Fruit fly (Drosophila melanogaster) whole organism, embryonic: Measurements from ENCODE around the gene Bug22.

ENCODE experiments used
- B-H2 ChIP-seq: fragments of 200-800 bp; sonication (Bioruptor generic); optimal IDR thresholded peaks from 2 replicates; lab custom pipeline; 2018; ENCODE audit warnings: missing biosample characterization, mild to moderate bottlenecking, missing genetic modification characterization
- Bgb ChIP-seq: fragments of 200-800 bp; sonication (Bioruptor generic); IDR thresholded peaks from 2 replicates; pipeline ENCODE4 v1.3.6; 2022; ENCODE audit warnings: missing biosample characterization, missing genetic modification characterization; ENCODE audit not compliant: partially characterized antibody
- CG10209 ChIP-seq: fragments of 200-800 bp; sonication (Bioruptor generic); optimal IDR thresholded peaks from 3 replicates; lab custom pipeline; 2017; ENCODE audit warnings: missing biosample characterization, mild to moderate bottlenecking, missing genetic modification characterization, missing genetic modification reagents
- CG10274 ChIP-seq: fragments of 200-800 bp; sonication (Bioruptor generic); optimal IDR thresholded peaks from 3 replicates; lab custom pipeline; 2017; ENCODE audit warnings: missing biosample characterization, mild to moderate bottlenecking, missing genetic modification characterization
- CG11093 ChIP-seq: fragments of 200-800 bp; sonication (Bioruptor generic); IDR thresholded peaks from 3 replicates; pipeline ENCODE4 v1.3.6; 2022; ENCODE audit warnings: missing biosample characterization, missing genetic modification characterization
- CG12104 ChIP-seq: fragments of 200-800 bp; sonication (Bioruptor generic); optimal IDR thresholded peaks from 3 replicates; lab custom pipeline; 2016; ENCODE audit warnings: missing biosample characterization, missing genetic modification characterization
- CG12299 ChIP-seq: fragments of 200-800 bp; sonication (Bioruptor generic); optimal IDR thresholded peaks from 2 replicates; lab custom pipeline; 2018; ENCODE audit warnings: missing biosample characterization, mild to moderate bottlenecking, missing genetic modification characterization
- CG14710 ChIP-seq: fragments of 200-800 bp; sonication (Bioruptor generic); optimal IDR thresholded peaks from 3 replicates; lab custom pipeline; 2019; ENCODE audit warnings: missing biosample characterization, mild to moderate bottlenecking, missing genetic modification characterization, moderate library complexity
- CG15601 ChIP-seq: fragments of 200-800 bp; sonication (Bioruptor generic); optimal IDR thresholded peaks from 3 replicates; lab custom pipeline; 2019; ENCODE audit warnings: missing biosample characterization, mild to moderate bottlenecking, missing genetic modification characterization, moderate library complexity
- CG17359 ChIP-seq: fragments of 200-800 bp; sonication (Bioruptor generic); optimal IDR thresholded peaks from 3 replicates; lab custom pipeline; 2018; ENCODE audit warnings: missing biosample characterization, mild to moderate bottlenecking, missing genetic modification characterization, moderate library complexity
- CG17385 ChIP-seq: fragments of 200-800 bp; sonication (Bioruptor generic); optimal IDR thresholded peaks from 3 replicates; lab custom pipeline; 2018; ENCODE audit warnings: missing biosample characterization, mild to moderate bottlenecking, missing genetic modification characterization
- CG18476 ChIP-seq: fragments of 200-800 bp; sonication (Bioruptor generic); optimal IDR thresholded peaks from 2 replicates; lab custom pipeline; 2016; ENCODE audit warnings: missing biosample characterization, mild to moderate bottlenecking, missing genetic modification characterization
- CG30403 ChIP-seq: fragments of 200-800 bp; sonication (Bioruptor generic); optimal IDR thresholded peaks from 3 replicates; lab custom pipeline; 2016; ENCODE audit warnings: missing biosample characterization, missing genetic modification characterization
- CG34224 ChIP-seq: fragments of 200-800 bp; sonication (Bioruptor generic); IDR thresholded peaks from 3 replicates; pipeline ENCODE4 v1.3.6; 2022; ENCODE audit warnings: missing biosample characterization, missing genetic modification characterization; ENCODE audit not compliant: partially characterized antibody
- CG4282 ChIP-seq: fragments of 200-800 bp; sonication (Bioruptor generic); optimal IDR thresholded peaks from 2 replicates; lab custom pipeline; 2016; ENCODE audit warnings: missing biosample characterization, missing genetic modification characterization
- CG4820 ChIP-seq: fragments of 200-800 bp; sonication (Bioruptor generic); optimal IDR thresholded peaks from 3 replicates; lab custom pipeline; 2016; ENCODE audit warnings: missing biosample characterization, missing genetic modification characterization
- CG7556 ChIP-seq: fragments of 200-800 bp; sonication (Bioruptor generic); optimal IDR thresholded peaks from 2 replicates; lab custom pipeline; 2017; ENCODE audit warnings: missing biosample characterization, mild to moderate bottlenecking, missing genetic modification characterization
- CG8359 ChIP-seq: fragments of 200-800 bp; sonication (Bioruptor generic); optimal IDR thresholded peaks from 2 replicates; lab custom pipeline; 2017; ENCODE audit warnings: missing biosample characterization, mild to moderate bottlenecking, missing genetic modification characterization, borderline replicate concordance
- CG9932 ChIP-seq: fragments of 200-800 bp; sonication (Bioruptor generic); IDR thresholded peaks from 2 replicates; pipeline ENCODE4 v1.3.6; 2022; ENCODE audit warnings: missing biosample characterization, missing genetic modification characterization
- Doc2 ChIP-seq: fragments of 200-800 bp; sonication (Bioruptor generic); IDR thresholded peaks from 2 replicates; pipeline ENCODE4 v1.3.6; 2022; ENCODE audit warnings: missing biosample characterization, missing genetic modification characterization
- Doc3 ChIP-seq: fragments of 200-800 bp; sonication (Bioruptor generic); IDR thresholded peaks from 3 replicates; pipeline ENCODE4 v1.3.6; 2022; ENCODE audit warnings: missing biosample characterization, missing genetic modification characterization; ENCODE audit not compliant: partially characterized antibody
- Ets97D ChIP-seq: fragments of 200-800 bp; sonication (Bioruptor generic); optimal IDR thresholded peaks from 3 replicates; lab custom pipeline; 2016; ENCODE audit warnings: missing biosample characterization, missing genetic modification characterization
- H2.0 ChIP-seq: fragments of 200-800 bp; sonication (Bioruptor generic); IDR thresholded peaks from 2 replicates; pipeline ENCODE4 v1.3.6; 2022; ENCODE audit warnings: missing biosample characterization, missing genetic modification characterization
- Hmr ChIP-seq: fragments of 200-800 bp; sonication (Bioruptor generic); optimal IDR thresholded peaks from 3 replicates; lab custom pipeline; 2017; ENCODE audit warnings: mild to moderate bottlenecking, missing biosample characterization, missing genetic modification reagents, missing genetic modification characterization
- Hsf ChIP-seq: fragments of 200-800 bp; sonication (Bioruptor generic); optimal IDR thresholded peaks from 3 replicates; lab custom pipeline; 2016; ENCODE audit warnings: missing biosample characterization, missing genetic modification characterization
- Mad ChIP-seq: fragments of 200-800 bp; sonication (Bioruptor generic); optimal IDR thresholded peaks from 2 replicates; lab custom pipeline; 2016; ENCODE audit warnings: missing biosample characterization, missing genetic modification characterization
- Mrtf ChIP-seq: fragments of 200-800 bp; sonication (Bioruptor generic); IDR thresholded peaks from 3 replicates; pipeline ENCODE4 v1.3.6; 2022; ENCODE audit warnings: missing biosample characterization, missing genetic modification characterization
- Poxn ChIP-seq: fragments of 200-800 bp; sonication (Bioruptor generic); IDR thresholded peaks from 2 replicates; pipeline ENCODE4 v1.3.6; 2022; ENCODE audit warnings: missing biosample characterization, missing genetic modification characterization
- Ptx1 ChIP-seq: fragments of 200-800 bp; sonication (Bioruptor generic); IDR thresholded peaks from 2 replicates; pipeline ENCODE4 v1.3.6; 2022; ENCODE audit warnings: missing biosample characterization, missing genetic modification characterization
- Xbp1 ChIP-seq: fragments of 200-800 bp; sonication (Bioruptor generic); optimal IDR thresholded peaks from 3 replicates; lab custom pipeline; 2016; ENCODE audit warnings: missing biosample characterization, mild to moderate bottlenecking, missing genetic modification characterization
- caup ChIP-seq: fragments of 200-800 bp; sonication (Bioruptor generic); optimal IDR thresholded peaks from 3 replicates; lab custom pipeline; 2017; ENCODE audit warnings: missing biosample characterization, mild to moderate bottlenecking, missing genetic modification characterization, moderate library complexity; ENCODE audit not compliant: severe bottlenecking
- cg ChIP-seq: fragments of 200-800 bp; sonication (Bioruptor generic); optimal IDR thresholded peaks from 3 replicates; lab custom pipeline; 2019; ENCODE audit warnings: missing biosample characterization, mild to moderate bottlenecking, missing genetic modification characterization, moderate library complexity
- eve ChIP-seq, 2 experiments: fragments of >200 bp; optimal IDR thresholded peaks; 2 replicates each; lab custom pipeline; 2017; ENCODE audit warnings: missing biosample characterization in 2 of 2, missing genetic modification characterization in 2 of 2
- gt ChIP-seq: fragments of 200-800 bp; sonication (Bioruptor generic); IDR thresholded peaks from 2 replicates; pipeline ENCODE4 v1.3.6; 2022; ENCODE audit warnings: missing biosample characterization, missing genetic modification characterization
- hth ChIP-seq: fragments of >200 bp; optimal IDR thresholded peaks from 2 replicates; lab custom pipeline; 2017; ENCODE audit warnings: inconsistent platforms
- ken ChIP-seq: fragments of 200-800 bp; sonication (Bioruptor generic); IDR thresholded peaks from 3 replicates; pipeline ENCODE4 v1.3.6; 2022; ENCODE audit warnings: missing biosample characterization, missing genetic modification characterization
- pb ChIP-seq: fragments of 200-800 bp; sonication (Bioruptor generic); optimal IDR thresholded peaks from 3 replicates; lab custom pipeline; 2016; ENCODE audit warnings: missing biosample characterization, missing genetic modification characterization
- pita ChIP-seq: fragments of 200-800 bp; sonication (Bioruptor generic); optimal IDR thresholded peaks from 2 replicates; lab custom pipeline; 2017; ENCODE audit warnings: missing biosample characterization, mild to moderate bottlenecking, missing genetic modification characterization
- sd ChIP-seq: fragments of 200-800 bp; sonication (Bioruptor generic); optimal IDR thresholded peaks from 3 replicates; lab custom pipeline; 2018; ENCODE audit warnings: missing biosample characterization, mild to moderate bottlenecking, missing genetic modification characterization, moderate library complexity
- sens ChIP-seq: fragments of 200-800 bp; sonication (Bioruptor generic); peaks from one replicate; lab custom pipeline; 2016; ENCODE audit warnings: missing biosample characterization, missing genetic modification characterization
- seq ChIP-seq: fragments of 200-800 bp; sonication (Bioruptor generic); IDR thresholded peaks from 2 replicates; pipeline ENCODE4 v1.3.6; 2022; ENCODE audit warnings: missing biosample characterization, missing genetic modification characterization
- shn ChIP-seq: fragments of 200-800 bp; sonication (Bioruptor generic); optimal IDR thresholded peaks from 3 replicates; lab custom pipeline; 2016; ENCODE audit warnings: missing biosample characterization, missing genetic modification characterization
- sisA ChIP-seq: fragments of 200-800 bp; sonication (Bioruptor generic); IDR thresholded peaks from 2 replicates; pipeline ENCODE4 v1.3.6; 2022; ENCODE audit warnings: missing biosample characterization, missing genetic modification characterization
- so ChIP-seq: fragments of 200-800 bp; sonication (Bioruptor generic); IDR thresholded peaks from 3 replicates; pipeline ENCODE4 v1.3.6; 2022; ENCODE audit warnings: missing biosample characterization, missing genetic modification characterization
- tll ChIP-seq, 2 experiments: fragments of 200-800 bp in 1 of 2; fragments of >200 bp in 1 of 2; sonication (Bioruptor generic) in 1 of 2; optimal IDR thresholded peaks; 2 replicates each; lab custom pipeline; 2017 to 2019; ENCODE audit warnings: missing biosample characterization in 2 of 2, missing genetic modification characterization in 2 of 2, mild to moderate bottlenecking in 1 of 2, moderate library complexity in 1 of 2
- tx ChIP-seq: fragments of 200-800 bp; sonication (Bioruptor generic); optimal IDR thresholded peaks from 2 replicates; lab custom pipeline; 2016; ENCODE audit warnings: missing biosample characterization, missing genetic modification characterization
- vvl ChIP-seq: fragments of 200-800 bp; sonication (Bioruptor generic); IDR thresholded peaks from 2 replicates; pipeline ENCODE4 v1.3.6; 2022; ENCODE audit warnings: missing biosample characterization, missing genetic modification characterization
- wdn ChIP-seq: fragments of 200-800 bp; sonication (Bioruptor generic); IDR thresholded peaks from 2 replicates; pipeline ENCODE4 v1.3.6; 2022; ENCODE audit warnings: missing biosample characterization, missing genetic modification characterization
- zen ChIP-seq: fragments of 200-800 bp; sonication (Bioruptor generic); optimal IDR thresholded peaks from 3 replicates; lab custom pipeline; 2018; ENCODE audit warnings: missing biosample characterization, mild to moderate bottlenecking, missing genetic modification characterization, moderate library complexity
- zfh2 ChIP-seq: fragments of 200-800 bp; sonication (Bioruptor generic); optimal IDR thresholded peaks from 2 replicates; lab custom pipeline; 2016; ENCODE audit warnings: missing biosample characterization, missing genetic modification characterization

Gene Bug22

dm6 chr2L:10442048-10442790 lies 11.5 kb upstream of the Bug22 start, which contains the start of gene loh (continued):
- TF ChIP-seq CG17385 (GFP tag; lab: Kevin White, UChicago) (peak; percentile 65), CG14710 (tag; lab: Kevin White, UChicago) (peak; percentile 75), Ets97D (no peak), CG17359 (tag; lab: Kevin White, UChicago) (peak; percentile 52), so (no peak; the same call in 2 of the 3 replicates), Doc3 (GFP tag; lab: Robert Waterston, UW) (no peak), zen (tag; lab: Kevin White, UChicago) (peak; percentile 21), pita (GFP tag; lab: Kevin White, UChicago) (no peak), CG7556 (GFP tag; lab: Kevin White, UChicago) (peak; percentile 84), CG15601 (tag; lab: Kevin White, UChicago) (peak; percentile 56), Hmr (no peak), shn (GFP tag; lab: Kevin White, UChicago) (no peak), Poxn (no peak), sens (GFP tag; lab: Kevin White, UChicago) (peak; percentile 75), Ptx1 (no peak; the same call in 1 of the 2 replicates), CG34224 (GFP tag; lab: Robert Waterston, UW) (no peak), cg (peak; percentile 3), CG18476 (GFP tag; lab: Kevin White, UChicago) (peak; percentile 43), sd (tag; lab: Kevin White, UChicago) (no peak), Doc2 (no peak), CG30403 (GFP tag; lab: Kevin White, UChicago) (peak; percentile 62), eve (GFP tag; optimal IDR thresholded peaks at IDR 0.05; lab: Kevin White, UChicago) (peak in 1 of 2 experiments; percentile 84), Bgb (GFP tag; lab: Robert Waterston, UW) (no peak), wdn (no peak), CG8359 (GFP tag; lab: Kevin White, UChicago) (peak; percentile 49), ken (GFP tag; lab: Robert Waterston, UW) (0 out of 3 replicates have a peak, but pooled peaks have one; percentile 10), tx (no peak), tll (GFP tag; optimal IDR thresholded peaks at IDR 0.05; lab: Kevin White, UChicago) (no peak), Hsf (peak; percentile 27), CG11093 (GFP tag; lab: Robert Waterston, UW) (no peak), CG9932 (GFP tag; lab: Robert Waterston, UW) (no peak), hth (lab: Kevin White, UChicago) (no peak), CG12104 (GFP tag; lab: Kevin White, UChicago) (peak; percentile 49), gt (GFP tag; lab: Robert Waterston, UW) (no peak), caup (GFP tag; lab: Kevin White, UChicago) (no peak), sisA (GFP tag; lab: Robert Waterston, UW) (no peak), pb (GFP tag; lab: Kevin White, UChicago) (no peak), CG10209 (GFP tag; lab: Kevin White, UChicago) (peak; percentile 67), Mrtf (GFP tag; lab: Robert Waterston, UW) (no peak), CG12299 (tag; lab: Kevin White, UChicago) (peak; percentile 42), zfh2 (GFP tag; lab: Kevin White, UChicago) (no peak), CG10274 (no peak), CG4282 (no peak), H2.0 (GFP tag; lab: Robert Waterston, UW) (no peak), seq (GFP tag; lab: Robert Waterston, UW) (0 out of 2 replicates have a peak, but pooled peaks have one; percentile 22), CG4820 (GFP tag; lab: Kevin White, UChicago) (peak; percentile 52), Mad (GFP tag; lab: Kevin White, UChicago) (no peak), Xbp1 (GFP tag; lab: Kevin White, UChicago) (peak; percentile 46), B-H2 (no peak), vvl (GFP tag; lab: Robert Waterston, UW) (no peak)
